Worm (Caenorhabditis elegans) whole organism, mixed stage, embryonic: ENCODE data around the gene C18E9.8.

Source experiments
- elt-3 ChIP-seq: fragments of 150-350 bp; optimal IDR thresholded peaks from 2 replicates; lab custom pipeline; 2014; ENCODE audit warnings: missing biosample characterization, missing genetic modification characterization
- mab-5 ChIP-seq: fragments of 150-350 bp; optimal IDR thresholded peaks from 2 replicates; lab custom pipeline; 2014; ENCODE audit warnings: missing biosample characterization, missing genetic modification characterization
- nhr-28 ChIP-seq: fragments of 150-350 bp; optimal IDR thresholded peaks from 2 replicates; lab custom pipeline; 2014; ENCODE audit warnings: missing biosample characterization, missing genetic modification characterization
- tbx-8 ChIP-seq: fragments of 200-800 bp; sonication (Bioruptor generic); optimal IDR thresholded peaks from 2 replicates; lab custom pipeline; 2018; ENCODE audit warnings: mild to moderate bottlenecking, missing genetic modification characterization, moderate library complexity, missing compliant biosample characterization
- unc-39 ChIP-seq: fragments of 150-350 bp; optimal IDR thresholded peaks from 2 replicates; lab custom pipeline; 2014; ENCODE audit warnings: missing biosample characterization, missing genetic modification characterization
- zip-8 ChIP-seq: fragments of 150-350 bp; optimal IDR thresholded peaks from 2 replicates; lab custom pipeline; 2014; ENCODE audit warnings: missing biosample characterization, missing genetic modification characterization

ce11 chrII:8969251-8970183, 18.3 kb downstream of the C18E9.8 start, which contains the start of the genes szy-20 and C18E9.5:
- TF ChIP-seq tbx-8 (no peak), nhr-28 (tag; lab: Kevin White, UChicago) (no peak), mab-5 (tag; lab: Kevin White, UChicago) (no peak), unc-39 (no peak), elt-3 (tag; lab: Kevin White, UChicago) (no peak), zip-8 (tag; lab: Kevin White, UChicago) (no peak)
